Fruit fly (Drosophila melanogaster) S2 (cell line): ENCODE results near the gene Jhbp14.

Source experiments
- CG8478 ChIP-seq: fragments of >200 bp; optimal IDR thresholded peaks from 2 replicates; lab custom pipeline; 2018
- CTCF ChIP-seq, 2 experiments: fragments of >200 bp; optimal IDR thresholded peaks; 2 replicates each; lab custom pipeline; 2018

DNA sequence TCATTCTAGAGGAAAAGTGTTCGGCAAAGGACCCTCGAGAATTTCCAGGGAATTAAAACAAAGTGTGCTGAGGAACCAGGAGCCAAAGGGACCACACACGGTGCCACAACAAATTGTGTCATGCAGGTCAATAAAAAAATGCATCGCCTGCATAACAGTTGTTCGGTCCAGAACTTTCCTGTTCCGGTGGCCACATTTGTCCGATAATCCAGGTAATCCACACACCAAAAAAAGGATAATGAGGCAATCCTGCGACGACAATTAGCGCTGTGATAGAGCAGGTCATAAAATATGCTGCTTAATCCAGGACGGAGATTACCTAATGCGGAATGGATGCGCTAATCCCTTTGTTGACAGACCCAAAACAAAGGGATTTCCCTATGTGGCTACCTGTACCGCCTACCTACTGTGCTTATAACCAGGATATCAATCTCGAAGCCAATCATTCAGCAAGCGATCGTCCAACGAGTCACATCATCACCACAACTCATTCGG lies 6.9 kb upstream of the Jhbp14 start, which contains the start of gene CG16815:
- TF ChIP-seq CG8478 (lab: Kevin White, UChicago) (no peak), CTCF (optimal IDR thresholded peaks at IDR 0.05; lab: Kevin White, UChicago) (no peak)
